Fruit fly (Drosophila melanogaster): ENCODE results near the gene Bhmt.

DNA sequence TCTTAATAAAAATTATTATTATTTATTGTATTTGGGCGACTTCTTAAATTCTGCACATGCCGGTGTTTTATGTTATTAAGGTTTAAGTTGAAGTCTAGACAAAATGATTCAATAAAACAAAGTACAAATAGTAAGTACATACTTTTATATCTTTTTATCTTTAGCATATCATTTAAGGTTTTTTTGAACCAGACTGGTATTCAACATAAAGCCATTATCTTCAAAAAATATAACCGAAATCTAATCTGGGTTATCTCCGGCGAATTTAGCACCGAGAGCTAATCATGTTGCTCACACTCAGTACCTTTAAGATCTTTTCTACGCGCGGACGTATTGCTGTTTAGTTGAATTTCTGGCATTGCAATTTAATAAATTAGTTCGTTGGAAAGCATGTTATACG, 40.0 kb upstream of the Bhmt start, which contains the start of gene CG31792:
- no peak for TF ChIP-seq kay (GFP tag; ENCODE audit: borderline replicate concordance)
- TF ChIP-seq Clk (GFP tag; optimal IDR thresholded peaks at IDR 0.05) = no peak
- TF ChIP-seq CG14711 (tag; optimal IDR thresholded peaks at IDR 0.05) = no peak
- TF ChIP-seq CG11617 (GFP tag; optimal IDR thresholded peaks at IDR 0.05) = no peak
- no peak for TF ChIP-seq toe (GFP tag; optimal IDR thresholded peaks at IDR 0.05)
- TF ChIP-seq Mnt (GFP tag; optimal IDR thresholded peaks at IDR 0.05) = no peak
- no peak for TF ChIP-seq ovo (GFP tag; optimal IDR thresholded peaks at IDR 0.05)
- no peak for TF ChIP-seq cnc (optimal IDR thresholded peaks at IDR 0.05)
- no peak for TF ChIP-seq cic (GFP tag; optimal IDR thresholded peaks at IDR 0.05)
- no peak for TF ChIP-seq CG12768 (GFP tag; optimal IDR thresholded peaks at IDR 0.05)
- TF ChIP-seq CG7101 (tag; optimal IDR thresholded peaks at IDR 0.05) = no peak
- TF ChIP-seq Crg-1 (GFP tag; optimal IDR thresholded peaks at IDR 0.05) = no peak
- TF ChIP-seq tj (GFP tag; optimal IDR thresholded peaks at IDR 0.05) = no peak
